Fruit fly (Drosophila melanogaster): ENCODE data around the gene bbg.
A peak's percentile ranks its signal among the peaks of the same experiment; 100 is the strongest.

The bbg gene

DNA sequence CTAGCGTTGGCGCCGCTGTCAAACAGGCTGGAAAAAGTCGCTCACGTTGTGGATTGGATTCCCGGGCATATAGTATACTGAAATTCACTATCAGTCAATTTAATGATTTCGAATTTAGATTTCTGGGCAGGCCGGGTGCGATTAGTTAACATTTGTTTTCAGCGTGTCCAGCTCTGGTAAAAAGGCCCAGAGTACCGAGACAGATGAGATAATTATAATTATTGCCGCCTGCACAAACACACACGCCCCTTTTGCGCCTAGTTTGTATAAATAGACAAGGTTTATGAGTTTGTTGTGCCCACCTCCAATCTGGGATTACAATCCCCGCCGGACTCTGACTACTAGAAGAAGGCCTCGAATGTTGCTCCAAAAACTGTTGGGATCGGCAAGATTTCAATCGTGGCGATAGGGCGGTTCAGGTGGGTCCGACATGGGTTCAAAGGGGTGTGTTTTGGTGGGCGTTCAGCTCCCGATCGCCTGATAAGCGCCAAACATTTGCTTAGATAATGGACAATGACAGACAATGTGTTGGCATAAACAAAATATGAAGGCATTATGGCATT is 23.0 kb upstream of the bbg start:
- TF ChIP-seq CG17801 (GFP tag; optimal IDR thresholded peaks at IDR 0.05; ENCODE audit: partially characterized antibody), result no peak

DNA sequence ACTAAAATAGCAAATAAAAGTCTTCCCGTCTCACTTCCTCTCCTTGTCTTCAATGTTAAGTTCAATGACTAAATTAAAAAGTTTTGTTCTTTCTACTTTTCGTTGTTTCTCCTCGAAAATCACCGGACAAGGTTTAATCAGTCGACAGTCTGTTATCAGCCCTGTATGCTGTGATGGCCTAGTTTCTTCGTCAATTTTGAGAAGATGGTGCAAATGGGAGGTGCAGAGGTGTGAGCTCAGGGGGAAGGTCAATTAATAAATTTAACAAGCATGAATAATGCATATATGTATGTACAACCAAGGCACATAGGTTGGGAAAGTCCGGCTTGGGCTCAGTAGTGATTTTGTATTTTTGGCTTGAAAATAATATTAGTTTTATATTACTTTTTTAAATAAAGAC is 21.9 kb upstream of the bbg start:
- no peak for TF ChIP-seq CG17801 (GFP tag; optimal IDR thresholded peaks at IDR 0.05; ENCODE audit: partially characterized antibody)

dm6 chr3L:14556774-14557741 is 21.0 kb upstream of the bbg start:
- no peak for TF ChIP-seq CG17801 (GFP tag; optimal IDR thresholded peaks at IDR 0.05; ENCODE audit: partially characterized antibody)

dm6 chr3L:14556177-14556576 is 20.1 kb upstream of the bbg start:
- TF ChIP-seq CG17801 (GFP tag; optimal IDR thresholded peaks at IDR 0.05; ENCODE audit: partially characterized antibody), result no peak

DNA sequence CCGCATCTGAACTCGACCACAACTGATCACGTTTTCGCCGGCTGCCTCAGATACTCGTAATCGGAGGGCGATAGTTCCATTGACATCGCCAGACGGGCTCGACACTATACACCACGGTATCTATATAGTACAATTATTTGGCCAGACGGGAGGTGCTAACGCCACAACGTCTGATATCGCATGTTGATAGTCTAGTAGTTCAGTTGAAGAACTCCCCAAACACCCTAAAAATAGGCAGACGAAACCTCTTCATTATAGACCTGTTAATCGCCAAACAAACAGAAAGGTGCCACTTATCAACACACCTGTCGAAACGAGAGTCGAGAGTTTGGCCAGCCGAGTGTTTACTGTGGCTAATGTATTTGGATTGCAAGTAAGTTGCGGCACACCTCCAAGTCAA is 19.0 kb upstream of the bbg start:
- no peak for TF ChIP-seq CG17801 (GFP tag; optimal IDR thresholded peaks at IDR 0.05; ENCODE audit: partially characterized antibody)

- TF ChIP-seq CG17801 (GFP tag; optimal IDR thresholded peaks at IDR 0.05; ENCODE audit: partially characterized antibody), result no peak
Observed at dm6 chr3L:14553891-14554303, 17.8 kb upstream of the bbg start.

dm6 chr3L:14552925-14553239 is 16.8 kb upstream of the bbg start:
- TF ChIP-seq CG17801 (GFP tag; optimal IDR thresholded peaks at IDR 0.05; ENCODE audit: partially characterized antibody), result no peak

DNA sequence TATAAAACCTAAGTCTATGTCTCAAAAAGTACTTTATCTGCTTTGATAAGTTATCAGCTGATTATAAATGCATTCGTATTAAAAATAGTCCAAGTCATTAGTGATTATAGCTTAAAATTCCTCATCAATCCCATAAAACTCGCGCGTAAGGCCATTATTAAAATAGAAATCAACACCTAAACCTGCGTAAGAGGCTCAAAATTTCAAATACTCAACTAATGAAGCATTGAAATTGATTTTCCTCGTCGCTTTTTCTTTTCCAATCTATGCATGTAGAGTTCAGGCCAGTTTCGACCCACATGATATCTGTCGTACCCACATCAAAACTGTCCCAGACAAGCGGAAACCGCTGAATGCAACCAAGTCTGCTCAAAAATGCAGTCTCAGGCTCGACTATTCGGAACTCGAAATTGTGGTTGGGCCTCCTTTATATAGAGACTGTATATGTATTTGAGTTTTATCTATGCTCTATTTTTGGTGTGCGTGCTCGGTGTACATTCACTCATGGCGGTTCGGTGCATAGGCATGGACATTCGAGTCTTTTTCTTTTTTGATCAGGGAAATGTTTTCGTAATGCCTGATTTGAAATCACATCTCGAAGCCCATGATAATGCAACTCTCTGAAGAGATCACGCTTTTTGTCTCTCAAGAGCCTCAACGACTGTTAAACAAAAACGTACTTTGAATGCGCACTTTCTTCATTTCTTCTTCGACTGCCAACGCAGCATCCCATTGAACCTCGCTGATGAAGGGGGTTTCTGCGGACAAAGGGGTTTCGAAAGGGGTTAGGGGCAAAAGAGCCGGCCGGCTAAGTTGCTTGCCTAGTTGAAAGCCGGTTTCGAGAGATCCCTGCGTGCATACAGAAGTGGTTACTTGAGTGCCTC is 16.2 kb upstream of the bbg start:
- no peak for TF ChIP-seq CG17801 (GFP tag; optimal IDR thresholded peaks at IDR 0.05; ENCODE audit: partially characterized antibody)

DNA sequence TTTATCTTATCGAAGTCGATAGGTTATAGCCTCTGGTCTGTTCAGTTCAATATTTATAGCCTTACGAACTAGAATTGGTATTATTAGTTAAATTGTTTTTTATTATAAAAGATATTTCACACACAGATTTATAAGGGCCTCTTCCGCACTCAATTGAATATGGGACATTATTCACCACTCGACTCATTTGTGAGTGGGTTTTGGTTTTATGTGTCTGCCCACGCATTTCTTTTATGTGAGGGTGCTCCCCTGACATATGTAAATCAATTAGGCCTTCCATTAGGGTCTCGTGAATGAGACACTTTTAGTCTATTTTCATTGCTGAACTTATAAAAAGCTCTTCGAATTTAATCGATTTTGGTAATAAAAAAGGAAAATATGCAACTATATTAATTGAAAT is 15.5 kb upstream of the bbg start:
- TF ChIP-seq CG17801 (GFP tag; optimal IDR thresholded peaks at IDR 0.05; ENCODE audit: partially characterized antibody), result no peak

DNA sequence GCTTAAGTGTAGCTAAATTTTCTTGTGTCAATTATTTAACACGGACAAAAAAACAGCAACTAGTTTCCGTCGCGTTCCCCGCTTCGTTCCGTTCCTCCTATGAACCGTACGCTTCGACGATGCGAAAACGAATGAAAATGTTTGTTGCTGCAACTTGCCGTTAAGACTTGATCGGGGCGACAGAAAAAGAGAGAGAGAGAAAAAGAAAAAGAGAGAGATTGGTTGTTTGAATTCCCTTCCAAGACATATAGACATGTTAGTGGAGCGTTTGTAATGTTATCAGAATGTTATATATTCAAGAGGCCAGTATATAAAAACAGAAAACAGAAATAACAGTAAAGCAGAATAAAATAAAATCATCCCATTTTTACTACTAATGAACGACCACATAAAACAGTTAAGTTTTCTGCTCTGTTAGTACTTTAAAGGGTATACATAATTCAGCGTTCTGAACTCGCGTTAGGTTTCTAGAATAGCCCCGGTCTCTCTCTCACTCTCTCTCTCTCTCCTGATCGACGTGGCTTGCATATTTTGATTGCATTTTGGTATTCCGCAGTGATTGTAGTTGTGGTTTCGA is 14.9 kb upstream of the bbg start, which contains the start of gene Gbs-70E:
Gbs-70E (minus strand) TSS at position 137 of the 577 bp plus-strand sequence.
- peak; percentile 97 for TF ChIP-seq CG17801 (GFP tag; optimal IDR thresholded peaks at IDR 0.05; ENCODE audit: partially characterized antibody)

- TF ChIP-seq CG17801 (GFP tag; optimal IDR thresholded peaks at IDR 0.05; ENCODE audit: partially characterized antibody), result no peak
Observed at dm6 chr3L:14549958-14550357, 13.9 kb upstream of the bbg start.

DNA sequence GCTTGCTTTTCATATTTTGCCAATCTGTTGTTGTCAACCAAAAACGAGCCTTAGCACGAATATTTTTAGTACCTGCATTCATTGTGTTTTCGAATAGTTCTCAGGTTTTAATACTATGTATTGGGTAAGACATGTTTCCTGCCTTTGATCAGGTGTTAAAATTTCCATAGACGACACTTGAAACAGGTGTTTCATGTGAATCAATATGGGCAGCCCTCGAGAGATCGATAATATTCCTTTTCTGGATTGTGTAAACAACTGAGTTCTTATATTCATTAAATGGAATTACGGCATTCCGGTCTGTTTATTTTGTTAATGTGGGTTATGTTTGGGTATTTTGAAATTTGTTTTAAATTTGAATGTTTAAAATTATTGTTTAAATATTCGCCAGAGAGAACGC is 13.1 kb upstream of the bbg start:
- no peak for TF ChIP-seq CG17801 (GFP tag; optimal IDR thresholded peaks at IDR 0.05; ENCODE audit: partially characterized antibody)

- no peak for TF ChIP-seq CG17801 (GFP tag; optimal IDR thresholded peaks at IDR 0.05; ENCODE audit: partially characterized antibody)
Observed at dm6 chr3L:14547811-14548765, 12.0 kb upstream of the bbg start.

dm6 chr3L:14546918-14547533 is 10.9 kb upstream of the bbg start:
- TF ChIP-seq CG17801 (GFP tag; optimal IDR thresholded peaks at IDR 0.05; ENCODE audit: partially characterized antibody), result no peak
